Worm (Caenorhabditis elegans) whole organism, L4 larva: ENCODE results near the gene Y110A2AL.1.

Source experiments
- R02D3.7 ChIP-seq: fragments of 150-350 bp; sonication (generic microtip); optimal IDR thresholded peaks from 3 replicates; lab custom pipeline; 2014; ENCODE audit warnings: missing biosample characterization, missing genetic modification characterization
- Y5F2A.4 ChIP-seq: fragments of 200-800 bp; sonication (Bioruptor generic); optimal IDR thresholded peaks from 2 replicates; lab custom pipeline; 2018; ENCODE audit warnings: mild to moderate bottlenecking, missing genetic modification characterization, missing compliant biosample characterization
- aha-1 ChIP-seq: fragments of 150-350 bp; peaks from one replicate; lab custom pipeline; 2014; ENCODE audit warnings: missing biosample characterization, missing genetic modification characterization
- ceh-32 ChIP-seq: sonication (generic microtip); optimal IDR thresholded peaks from 2 replicates; lab custom pipeline; 2016; ENCODE audit warnings: mild to moderate bottlenecking, missing genetic modification characterization, missing compliant biosample characterization; ENCODE audit not compliant: poor library complexity
- cey-2 ChIP-seq: sonication (generic microtip); optimal IDR thresholded peaks from 3 replicates; lab custom pipeline; 2017; ENCODE audit warnings: missing genetic modification characterization, mild to moderate bottlenecking, missing compliant biosample characterization, antibody characterized with exemption, borderline replicate concordance; ENCODE audit not compliant: insufficient read depth
- ctbp-1 ChIP-seq: fragments of 200-800 bp; sonication (Bioruptor generic); IDR thresholded peaks from 2 replicates; pipeline ENCODE4 v1.3.6; 2022; ENCODE audit warnings: missing genetic modification reagents, missing genetic modification characterization, missing compliant biosample characterization
- dmd-6 ChIP-seq: fragments of 200-800 bp; sonication (Bioruptor generic); IDR thresholded peaks from 2 replicates; pipeline ENCODE4 v1.3.6; 2022; ENCODE audit warnings: missing genetic modification reagents, missing genetic modification characterization, missing compliant biosample characterization
- egl-43 ChIP-seq: fragments of 200-800 bp; sonication (Bioruptor generic); IDR thresholded peaks from 2 replicates; pipeline ENCODE4 v1.3.6; 2022; ENCODE audit warnings: missing genetic modification reagents, missing genetic modification characterization, missing compliant biosample characterization
- nhr-42 ChIP-seq: fragments of 200-800 bp; sonication (Bioruptor generic); IDR thresholded peaks from 2 replicates; pipeline ENCODE4 v1.3.6; 2022; ENCODE audit warnings: missing genetic modification characterization, missing compliant biosample characterization
- set-16 ChIP-seq: fragments of 200-800 bp; sonication (Bioruptor generic); IDR thresholded peaks from 2 replicates; pipeline ENCODE4 v1.3.6; 2022; ENCODE audit warnings: missing genetic modification reagents, missing genetic modification characterization, missing compliant biosample characterization
- snpc-4 ChIP-seq: fragments of 150-350 bp; optimal IDR thresholded peaks from 2 replicates; lab custom pipeline; 2014; ENCODE audit warnings: missing biosample characterization, missing genetic modification characterization
- unc-62 ChIP-seq, 3 experiments: fragments of 150-350 bp in 1 of 3; sonication (generic microtip); optimal IDR thresholded peaks in 2 of 3; peaks in 1 of 3; 1 replicate in 1 of 3; 2 replicates in 2 of 3; lab custom pipeline; 2014 to 2017; ENCODE audit warnings: missing biosample characterization in 3 of 3, missing genetic modification characterization in 3 of 3, missing genetic modification reagents in 3 of 3, missing genotype in 1 of 3

The Y110A2AL.1 gene

DNA sequence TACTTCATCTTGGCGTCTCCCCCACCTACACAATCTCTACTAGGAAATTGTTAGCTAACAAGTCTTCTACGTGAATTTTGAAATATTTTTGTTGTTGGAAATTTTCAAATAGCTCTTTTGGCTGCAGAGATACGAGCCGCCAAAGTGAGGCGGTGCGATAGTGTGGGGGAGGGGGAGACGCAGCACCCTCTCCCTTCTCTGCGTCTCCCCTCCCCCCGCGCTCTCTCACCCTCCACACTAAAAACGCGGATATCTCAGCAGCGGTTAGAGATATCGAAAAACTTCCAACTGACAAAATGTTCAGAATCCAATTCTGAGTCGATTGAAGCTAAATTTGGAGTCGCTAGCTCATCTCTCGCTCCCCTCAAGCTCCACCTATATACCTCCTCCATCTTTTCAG lies 50.1 kb downstream of the Y110A2AL.1 start:
- TF ChIP-seq set-16 (GFP tag; lab: Robert Waterston, UW) = peak; percentile 69
- no peak for TF ChIP-seq R02D3.7
- peak; percentile 13 for TF ChIP-seq aha-1 (tag; lab: Kevin White, UChicago)
- no peak for TF ChIP-seq egl-43 (GFP tag; lab: Robert Waterston, UW)

ce11 chrII:2925806-2926558 lies 51.1 kb downstream of the Y110A2AL.1 start:
- TF ChIP-seq unc-62 (GFP tag; optimal IDR thresholded peaks at IDR 0.05 in 1 of 2; lab: Kevin White, UChicago) = peak in 1 of 2 experiments; percentile 80
- no peak for TF ChIP-seq unc-62 (tag; optimal IDR thresholded peaks at IDR 0.05; lab: Kevin White, UChicago)
- TF ChIP-seq ceh-32 (tag; lab: Kevin White, UChicago) = no peak
- no peak for TF ChIP-seq ctbp-1
- TF ChIP-seq Y5F2A.4 (GFP tag; lab: Kevin White, UChicago) = no peak
- no peak for TF ChIP-seq cey-2 (tag; lab: Kevin White, UChicago)
- no peak for TF ChIP-seq snpc-4
- TF ChIP-seq nhr-42 (GFP tag; lab: Robert Waterston, UW) = peak; percentile 17; the same call in 1 of the 2 replicates
- TF ChIP-seq set-16 (GFP tag; lab: Robert Waterston, UW) = peak; percentile 90
- TF ChIP-seq dmd-6 (GFP tag; lab: Robert Waterston, UW) = no peak
